Worm (Caenorhabditis elegans) whole organism, young adult: ENCODE measurements around the gene R05G6.5.

Experiments used
- F23B12.7 ChIP-seq: sonication (generic microtip); optimal IDR thresholded peaks from 2 replicates; lab custom pipeline; 2017; ENCODE audit warnings: missing genetic modification characterization, mild to moderate bottlenecking, missing compliant biosample characterization, antibody characterized with exemption, moderate library complexity; ENCODE audit not compliant: insufficient read depth
- Y56A3A.18 ChIP-seq: fragments of 200-800 bp; sonication (Bioruptor generic); IDR thresholded peaks from 2 replicates; pipeline ENCODE4 v1.3.6; 2022; ENCODE audit warnings: missing genetic modification reagents, missing genetic modification characterization, missing compliant biosample characterization
- aptf-3 ChIP-seq: fragments of 200-800 bp; sonication (Bioruptor generic); IDR thresholded peaks from 2 replicates; pipeline ENCODE4 v1.3.6; 2022; ENCODE audit warnings: missing genetic modification characterization, missing compliant biosample characterization
- attf-3 ChIP-seq: fragments of 200-800 bp; sonication (Bioruptor generic); conservative IDR thresholded peaks from 2 replicates; pipeline ENCODE4 v1.3.6; 2022; ENCODE audit warnings: missing genetic modification reagents, missing genetic modification characterization, missing compliant biosample characterization
- ceh-27 ChIP-seq: fragments of 200-800 bp; sonication (Bioruptor generic); optimal IDR thresholded peaks from 2 replicates; lab custom pipeline; 2018; ENCODE audit warnings: mild to moderate bottlenecking, missing genetic modification characterization, moderate library complexity, missing compliant biosample characterization
- ceh-91 ChIP-seq: fragments of 200-800 bp; sonication (Bioruptor generic); IDR thresholded peaks from 2 replicates; pipeline ENCODE4 v1.3.6; 2022; ENCODE audit warnings: missing genetic modification reagents, missing genetic modification characterization, missing compliant biosample characterization
- madf-3 ChIP-seq: fragments of 200-800 bp; sonication (Bioruptor generic); IDR thresholded peaks from 2 replicates; pipeline ENCODE4 v1.3.6; 2022; ENCODE audit warnings: missing genetic modification reagents, missing genetic modification characterization, missing compliant biosample characterization
- nhr-90 ChIP-seq: sonication (generic microtip); optimal IDR thresholded peaks from 2 replicates; lab custom pipeline; 2016; ENCODE audit warnings: missing genotype, mild to moderate bottlenecking, missing genetic modification characterization, missing compliant biosample characterization
- zfh-2 ChIP-seq: fragments of 200-800 bp; sonication (Bioruptor generic); conservative IDR thresholded peaks from 2 replicates; pipeline ENCODE4 v1.3.6; 2022; ENCODE audit warnings: missing genetic modification reagents, missing genetic modification characterization, missing compliant biosample characterization

DNA sequence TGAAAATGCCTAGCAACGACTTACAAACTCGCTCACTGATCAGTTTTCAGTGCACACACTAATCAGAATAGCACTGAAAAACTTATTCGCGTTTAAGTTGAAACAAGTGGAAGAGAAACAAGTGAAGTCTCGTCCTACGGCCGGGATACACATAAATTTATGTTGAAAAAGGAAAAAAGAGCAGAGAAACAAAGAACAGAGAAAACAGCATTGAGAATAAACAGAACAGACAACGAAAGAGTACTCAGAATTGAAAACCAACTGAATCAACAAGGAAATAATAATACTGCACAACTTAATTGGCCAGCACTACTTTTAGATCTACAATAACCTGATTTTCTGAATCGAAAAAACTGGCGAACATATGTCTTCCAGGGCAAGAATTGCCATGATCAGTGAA lies 46.2 kb downstream of the R05G6.5 start, which contains the start of gene F49E8.6:
- no peak for TF ChIP-seq ceh-27
- TF ChIP-seq madf-3 (GFP tag; lab: Robert Waterston, UW) = no peak
- TF ChIP-seq attf-3 (GFP tag; lab: Robert Waterston, UW) = no peak
- no peak for TF ChIP-seq F23B12.7 (tag; lab: Kevin White, UChicago)
- TF ChIP-seq nhr-90 (tag; lab: Kevin White, UChicago) = no peak
- TF ChIP-seq ceh-91 (GFP tag; lab: Robert Waterston, UW) = no peak
- TF ChIP-seq aptf-3 (GFP tag; lab: Robert Waterston, UW) = no peak
- TF ChIP-seq Y56A3A.18 (GFP tag; lab: Robert Waterston, UW) = no peak
- TF ChIP-seq zfh-2 (GFP tag; lab: Robert Waterston, UW) = no peak
